Worm (Caenorhabditis elegans): ENCODE data around the gene tag-294.

The tag-294 gene

ce11 chrX:5764739-5765138 lies 1.5 kb upstream of the tag-294 start:
- TF ChIP-seq R02D3.7 (tag; optimal IDR thresholded peaks at IDR 0.05) (no peak), ZK546.5 (tag; optimal IDR thresholded peaks at IDR 0.05) (no peak), unc-62 (GFP tag; optimal IDR thresholded peaks at IDR 0.05 in 1 of 2) (peak in 1 of 2 experiments; percentile 82), unc-62 (tag; optimal IDR thresholded peaks at IDR 0.05) (no peak), F44E2.7 (GFP tag; IDR thresholded peaks at IDR 0.05) (no peak), dve-1 (tag; optimal IDR thresholded peaks at IDR 0.05; ENCODE audit: insufficient read depth) (peak; percentile 8), rbr-2 (tag; optimal IDR thresholded peaks at IDR 0.05) (peak; percentile 14), zag-1 (tag; optimal IDR thresholded peaks at IDR 0.05) (no peak), hmg-1.1 (GFP tag; IDR thresholded peaks at IDR 0.05) (0 out of 2 replicates have a peak, but pooled peaks have one; percentile 51), ceh-82 (tag; optimal IDR thresholded peaks at IDR 0.05) (no peak)

ce11 chrX:5763904-5764303 lies 712 bp upstream of the tag-294 start:
- TF ChIP-seq unc-62 (GFP tag; optimal IDR thresholded peaks at IDR 0.05 in 1 of 2) (peak in 1 of 2 experiments; percentile 28), unc-62 (tag; optimal IDR thresholded peaks at IDR 0.05) (no peak), Y5F2A.4 (GFP tag; optimal IDR thresholded peaks at IDR 0.05) (no peak), nhr-25 (tag; optimal IDR thresholded peaks at IDR 0.05; ENCODE audit: borderline replicate concordance, insufficient read depth) (peak; percentile 44), egl-43 (GFP tag; IDR thresholded peaks at IDR 0.05) (peak; percentile 76; the same call in 1 of the 2 replicates), Y48G9A.11 (GFP tag; IDR thresholded peaks at IDR 0.05) (no peak), spr-3 (GFP tag; optimal IDR thresholded peaks at IDR 0.05) (no peak), daf-16 (GFP tag; optimal IDR thresholded peaks at IDR 0.05) (peak in 1 of 2 experiments; percentile 56), daf-16 (tag; optimal IDR thresholded peaks at IDR 0.05) (peak; percentile 86), tra-1 (GFP tag; IDR thresholded peaks at IDR 0.05) (no peak; the same call in 1 of the 2 replicates), zag-1 (tag; optimal IDR thresholded peaks at IDR 0.05) (no peak), T20F7.1 (GFP tag; optimal IDR thresholded peaks at IDR 0.05) (no peak), ctbp-1 (GFP tag; IDR thresholded peaks at IDR 0.05) (peak; percentile 54; the same call in 1 of the 2 replicates), duxl-1 (tag; optimal IDR thresholded peaks at IDR 0.05; ENCODE audit: poor library complexity) (no peak), lin-29 (GFP tag; IDR thresholded peaks at IDR 0.05) (no peak), aly-2 (tag; optimal IDR thresholded peaks at IDR 0.05) (no peak), pqm-1 (tag; optimal IDR thresholded peaks at IDR 0.05) (no peak), nhr-42 (GFP tag; IDR thresholded peaks at IDR 0.05) (no peak), ztf-7 (tag; optimal IDR thresholded peaks at IDR 0.05) (no peak), mxl-2 (GFP tag; conservative IDR thresholded peaks at IDR 0.05) (no peak), R02D3.7 (tag; optimal IDR thresholded peaks at IDR 0.05) (no peak), ceh-32 (tag; optimal IDR thresholded peaks at IDR 0.05; ENCODE audit: poor library complexity) (no peak), Y75B8A.6 (GFP tag; IDR thresholded peaks at IDR 0.05) (no peak), rbr-2 (tag; optimal IDR thresholded peaks at IDR 0.05) (peak; percentile 50), F49E8.2 (tag; optimal IDR thresholded peaks at IDR 0.05; ENCODE audit: borderline replicate concordance) (no peak), vab-7 (GFP tag; IDR thresholded peaks at IDR 0.05) (0 out of 2 replicates have a peak, but pooled peaks have one; percentile 23), cey-2 (tag; optimal IDR thresholded peaks at IDR 0.05; ENCODE audit: borderline replicate concordance, insufficient read depth) (no peak), nhr-41 (GFP tag; IDR thresholded peaks at IDR 0.05) (no peak), nhr-102 (tag; optimal IDR thresholded peaks at IDR 0.05) (no peak), nhr-237 (tag; optimal IDR thresholded peaks at IDR 0.05) (no peak), set-16 (GFP tag; IDR thresholded peaks at IDR 0.05) (peak; percentile 3; the same call in 1 of the 2 replicates), arid-1 (GFP tag; conservative IDR thresholded peaks at IDR 0.05) (no peak), spr-1 (tag; optimal IDR thresholded peaks at IDR 0.05) (peak; percentile 12), snpc-1.2 (GFP tag; IDR thresholded peaks at IDR 0.05) (no peak), dmd-6 (GFP tag; IDR thresholded peaks at IDR 0.05) (peak; percentile 25; the same call in 1 of the 2 replicates), nhr-48 (tag; optimal IDR thresholded peaks at IDR 0.05) (no peak), lsy-2 (tag; optimal IDR thresholded peaks at IDR 0.05) (peak in 1 of 2 experiments; percentile 35), F26F4.8 (GFP tag; conservative IDR thresholded peaks at IDR 0.05) (no peak), pha-4 (GFP tag; IDR thresholded peaks at IDR 0.05) (no peak), pha-4 (tag; optimal IDR thresholded peaks at IDR 0.05) (peak; percentile 90), F44E2.7 (GFP tag; IDR thresholded peaks at IDR 0.05) (no peak), tag-97 (GFP tag; IDR thresholded peaks at IDR 0.05) (no peak), ZK546.5 (tag; optimal IDR thresholded peaks at IDR 0.05) (no peak), ztf-11 (tag; optimal IDR thresholded peaks at IDR 0.05) (no peak), lim-7 (GFP tag; IDR thresholded peaks at IDR 0.05) (no peak)

Measured in whole organism, L4 larva.